Fruit fly (Drosophila melanogaster) whole organism, embryonic: ENCODE measurements around the gene CG34417.
A peak's percentile ranks its signal among the peaks of the same experiment; 100 is the strongest.

Experiments
- Awh ChIP-seq: fragments of 200-800 bp; sonication (Bioruptor generic); IDR thresholded peaks from 2 replicates; pipeline ENCODE4, ENCODE4 v1.3.6; 2022; ENCODE audit warnings: missing biosample characterization, missing genetic modification characterization
- CG10431 ChIP-seq: fragments of 200-800 bp; sonication (Bioruptor generic); optimal IDR thresholded peaks from 3 replicates; lab custom pipeline; 2018; ENCODE audit warnings: missing biosample characterization, mild to moderate bottlenecking, missing genetic modification characterization
- CG11560 ChIP-seq: fragments of 200-800 bp; sonication (Bioruptor generic); IDR thresholded peaks from 3 replicates; pipeline ENCODE4 v1.3.6; 2022; ENCODE audit warnings: missing biosample characterization, missing genetic modification characterization
- CG12659 ChIP-seq: fragments of 200-800 bp; sonication (Bioruptor generic); optimal IDR thresholded peaks from 3 replicates; lab custom pipeline; 2017; ENCODE audit warnings: mild to moderate bottlenecking, missing biosample characterization, missing genetic modification reagents, missing genetic modification characterization
- CG15011 ChIP-seq: fragments of 200-800 bp; sonication (Bioruptor generic); optimal IDR thresholded peaks from 3 replicates; lab custom pipeline; 2018; ENCODE audit warnings: missing biosample characterization, mild to moderate bottlenecking, missing genetic modification characterization
- CG1529 ChIP-seq: fragments of 200-800 bp; sonication (Bioruptor generic); optimal IDR thresholded peaks from 3 replicates; lab custom pipeline; 2018; ENCODE audit warnings: missing biosample characterization, missing genetic modification characterization
- CG15696 ChIP-seq: fragments of 200-800 bp; sonication (Bioruptor generic); optimal IDR thresholded peaks from 2 replicates; lab custom pipeline; 2019; ENCODE audit warnings: missing biosample characterization, mild to moderate bottlenecking, missing genetic modification characterization, moderate library complexity
- CG16779 ChIP-seq: fragments of 200-800 bp; sonication (Bioruptor generic); IDR thresholded peaks from 2 replicates; pipeline ENCODE4 v1.3.6; 2022; ENCODE audit warnings: missing biosample characterization, missing genetic modification characterization
- CG2116 ChIP-seq: fragments of 200-800 bp; sonication (Bioruptor generic); optimal IDR thresholded peaks from 3 replicates; lab custom pipeline; 2018; ENCODE audit warnings: missing biosample characterization, mild to moderate bottlenecking, missing genetic modification characterization
- CG2199 ChIP-seq: fragments of 200-800 bp; sonication (Bioruptor generic); IDR thresholded peaks from 3 replicates; pipeline ENCODE4 v1.3.6; 2022; ENCODE audit warnings: missing biosample characterization, missing genetic modification characterization
- CG32772 ChIP-seq: fragments of 200-800 bp; sonication (Bioruptor generic); IDR thresholded peaks from 2 replicates; pipeline ENCODE4 v1.3.6; 2022; ENCODE audit warnings: missing biosample characterization, missing genetic modification characterization
- CG34422 ChIP-seq: fragments of 200-800 bp; sonication (Bioruptor generic); IDR thresholded peaks from 3 replicates; pipeline ENCODE4 v1.3.6; 2022; ENCODE audit warnings: missing biosample characterization, missing genetic modification characterization
- CG6254 ChIP-seq: fragments of 200-800 bp; sonication (Bioruptor generic); optimal IDR thresholded peaks from 3 replicates; lab custom pipeline; 2017; ENCODE audit warnings: mild to moderate bottlenecking, missing biosample characterization, missing genetic modification reagents, missing genetic modification characterization
- CG7963 ChIP-seq: fragments of 200-800 bp; sonication (Bioruptor generic); IDR thresholded peaks from 3 replicates; pipeline ENCODE4 v1.3.6; 2022; ENCODE audit warnings: missing biosample characterization, missing genetic modification characterization; ENCODE audit not compliant: partially characterized antibody
- CG7987 ChIP-seq: fragments of 200-800 bp; sonication (Bioruptor generic); optimal IDR thresholded peaks from 2 replicates; lab custom pipeline; 2018; ENCODE audit warnings: missing biosample characterization, mild to moderate bottlenecking, missing genetic modification characterization, moderate library complexity
- CG9817 ChIP-seq: fragments of 200-800 bp; sonication (Bioruptor generic); optimal IDR thresholded peaks from 2 replicates; lab custom pipeline; 2018; ENCODE audit warnings: missing biosample characterization, mild to moderate bottlenecking, missing genetic modification characterization, moderate library complexity
- CoRest ChIP-seq: fragments of 200-800 bp; sonication (Bioruptor generic); optimal IDR thresholded peaks from 3 replicates; lab custom pipeline; 2018; ENCODE audit warnings: missing biosample characterization, mild to moderate bottlenecking, missing genetic modification characterization, moderate library complexity
- D19A ChIP-seq: fragments of 200-800 bp; optimal IDR thresholded peaks from 3 replicates; lab custom pipeline; 2019; ENCODE audit warnings: missing biosample characterization, mild to moderate bottlenecking, missing genetic modification characterization, moderate library complexity
- Deaf1 ChIP-seq: fragments of 200-800 bp; optimal IDR thresholded peaks from 3 replicates; lab custom pipeline; 2019; ENCODE audit warnings: missing biosample characterization, mild to moderate bottlenecking, missing genetic modification characterization, moderate library complexity
- Dll ChIP-seq: fragments of 200-800 bp; sonication (Bioruptor generic); IDR thresholded peaks from 4 replicates; pipeline ENCODE4 v1.3.6; 2022; ENCODE audit warnings: missing biosample characterization, missing genetic modification characterization; ENCODE audit not compliant: partially characterized antibody
- E2f1 ChIP-seq: fragments of 200-800 bp; sonication (Bioruptor generic); IDR thresholded peaks from 2 replicates; pipeline ENCODE4 v1.3.6; 2022; ENCODE audit warnings: missing biosample characterization, missing genetic modification characterization
- E2f2 ChIP-seq: fragments of 200-800 bp; sonication (Bioruptor generic); IDR thresholded peaks from 2 replicates; pipeline ENCODE4 v1.3.6; 2022; ENCODE audit warnings: missing biosample characterization, missing genetic modification characterization
- Gug ChIP-seq: fragments of 200-800 bp; sonication (Bioruptor generic); IDR thresholded peaks from 4 replicates; pipeline ENCODE4 v1.3.6; 2022; ENCODE audit warnings: missing biosample characterization, missing genetic modification characterization
- HLHmδ ChIP-seq: fragments of 200-800 bp; sonication (Bioruptor generic); optimal IDR thresholded peaks from 2 replicates; lab custom pipeline; 2018; ENCODE audit warnings: missing biosample characterization, mild to moderate bottlenecking, missing genetic modification characterization, moderate library complexity
- Hey ChIP-seq: fragments of 200-800 bp; sonication (Bioruptor generic); optimal IDR thresholded peaks from 3 replicates; lab custom pipeline; 2018; ENCODE audit warnings: missing biosample characterization, mild to moderate bottlenecking, missing genetic modification characterization
- Hmx ChIP-seq: fragments of 200-800 bp; sonication (Bioruptor generic); optimal IDR thresholded peaks from 2 replicates; lab custom pipeline; 2016; ENCODE audit warnings: missing biosample characterization, missing genetic modification characterization
- Hsf ChIP-seq: fragments of 200-800 bp; sonication (Bioruptor generic); optimal IDR thresholded peaks from 3 replicates; lab custom pipeline; 2016; ENCODE audit warnings: missing biosample characterization, missing genetic modification characterization
- Jarid2 ChIP-seq: fragments of 200-800 bp; sonication (Bioruptor generic); optimal IDR thresholded peaks from 3 replicates; lab custom pipeline; 2017; ENCODE audit warnings: mild to moderate bottlenecking, missing biosample characterization, missing genetic modification reagents, missing genetic modification characterization
- NC2α ChIP-seq: fragments of 200-800 bp; sonication (Bioruptor generic); optimal IDR thresholded peaks from 2 replicates; lab custom pipeline; 2016; ENCODE audit warnings: missing biosample characterization, missing genetic modification characterization
- NK7.1 ChIP-seq: fragments of 200-800 bp; sonication (Bioruptor generic); optimal IDR thresholded peaks from 3 replicates; lab custom pipeline; 2016; ENCODE audit warnings: missing biosample characterization, missing genetic modification characterization
- Poxn ChIP-seq: fragments of 200-800 bp; sonication (Bioruptor generic); IDR thresholded peaks from 2 replicates; pipeline ENCODE4 v1.3.6; 2022; ENCODE audit warnings: missing biosample characterization, missing genetic modification characterization
- Ravus ChIP-seq: fragments of 200-800 bp; sonication (Bioruptor generic); IDR thresholded peaks from 2 replicates; pipeline ENCODE4 v1.3.6; 2022; ENCODE audit warnings: missing biosample characterization, missing genetic modification characterization
- Sin3A ChIP-seq: fragments of >200 bp; optimal IDR thresholded peaks from 2 replicates; lab custom pipeline; 2018
- YL-1 ChIP-seq: fragments of 200-800 bp; sonication (Bioruptor generic); optimal IDR thresholded peaks from 3 replicates; lab custom pipeline; 2017; ENCODE audit warnings: missing biosample characterization, mild to moderate bottlenecking, missing genetic modification characterization
- ab ChIP-seq: fragments of 200-800 bp; sonication (Bioruptor generic); optimal IDR thresholded peaks from 2 replicates; lab custom pipeline; 2016; ENCODE audit warnings: missing biosample characterization, missing genetic modification characterization
- ase ChIP-seq: fragments of 200-800 bp; sonication (Bioruptor generic); IDR thresholded peaks from 3 replicates; pipeline ENCODE4 v1.3.6; 2022; ENCODE audit warnings: missing biosample characterization, missing genetic modification characterization
- ash1 ChIP-seq: fragments of 200-800 bp; sonication (Bioruptor generic); optimal IDR thresholded peaks from 2 replicates; lab custom pipeline; 2018; ENCODE audit warnings: missing biosample characterization, mild to moderate bottlenecking, missing genetic modification characterization
- crc ChIP-seq: fragments of 200-800 bp; sonication (Bioruptor generic); optimal IDR thresholded peaks from 2 replicates; lab custom pipeline; 2016; ENCODE audit warnings: missing biosample characterization, missing genetic modification characterization
- exex ChIP-seq: fragments of 200-800 bp; sonication (Bioruptor generic); optimal IDR thresholded peaks from 4 replicates; lab custom pipeline; 2018; ENCODE audit warnings: missing biosample characterization, mild to moderate bottlenecking, missing genetic modification characterization, moderate library complexity
- jigr1 ChIP-seq: fragments of 200-800 bp; sonication (Bioruptor generic); IDR thresholded peaks from 3 replicates; pipeline ENCODE4 v1.3.6; 2022; ENCODE audit warnings: missing biosample characterization, missing genetic modification characterization
- jumu ChIP-seq: fragments of 200-800 bp; sonication (Bioruptor generic); optimal IDR thresholded peaks from 3 replicates; lab custom pipeline; 2016; ENCODE audit warnings: missing biosample characterization, missing genetic modification characterization
- lola ChIP-seq, 3 experiments: fragments of >200 bp in 2 of 3; fragments of 200-800 bp in 1 of 3; sonication (Bioruptor generic) in 1 of 3; optimal IDR thresholded peaks; 2 replicates each; lab custom pipeline; 2017 to 2019; ENCODE audit warnings: missing biosample characterization in 3 of 3, missing genetic modification characterization in 3 of 3, mild to moderate bottlenecking in 1 of 3, moderate library complexity in 1 of 3
- pita ChIP-seq: fragments of 200-800 bp; sonication (Bioruptor generic); optimal IDR thresholded peaks from 2 replicates; lab custom pipeline; 2017; ENCODE audit warnings: missing biosample characterization, mild to moderate bottlenecking, missing genetic modification characterization
- run ChIP-seq: fragments of 200-800 bp; sonication (Bioruptor generic); optimal IDR thresholded peaks from 3 replicates; lab custom pipeline; 2018; ENCODE audit warnings: missing biosample characterization, mild to moderate bottlenecking, missing genetic modification characterization
- sima ChIP-seq: fragments of 200-800 bp; sonication (Bioruptor generic); optimal IDR thresholded peaks from 2 replicates; lab custom pipeline; 2016; ENCODE audit warnings: missing biosample characterization, missing genetic modification characterization
- sob ChIP-seq: fragments of 200-800 bp; sonication (Bioruptor generic); IDR thresholded peaks from 2 replicates; pipeline ENCODE4 v1.3.6; 2022; ENCODE audit warnings: missing biosample characterization, missing genetic modification characterization
- vvl ChIP-seq: fragments of 200-800 bp; sonication (Bioruptor generic); IDR thresholded peaks from 2 replicates; pipeline ENCODE4 v1.3.6; 2022; ENCODE audit warnings: missing biosample characterization, missing genetic modification characterization
- yki ChIP-seq: fragments of >200 bp; optimal IDR thresholded peaks from 3 replicates; lab custom pipeline; 2018
- zf30C ChIP-seq: fragments of 200-800 bp; sonication (Bioruptor generic); optimal IDR thresholded peaks from 3 replicates; lab custom pipeline; 2018; ENCODE audit warnings: missing biosample characterization, mild to moderate bottlenecking, missing genetic modification characterization

Gene CG34417

dm6 chrX:6614266-6614665 is 73.7 kb downstream of the CG34417 start (continued):
- TF ChIP-seq run (tag; lab: Kevin White, UChicago) (peak; percentile 20), D19A (tag; lab: Kevin White, UChicago) (no peak), ase (GFP tag; lab: Robert Waterston, UW) (no peak), vvl (GFP tag; lab: Robert Waterston, UW) (peak; percentile 34; the same call in 1 of the 2 replicates), E2f1 (no peak), Poxn (GFP tag; lab: Robert Waterston, UW) (no peak), lola (GFP tag; optimal IDR thresholded peaks at IDR 0.05; lab: Kevin White, UChicago) (peak in 1 of 3 experiments; percentile 20), E2f2 (no peak), ab (GFP tag; lab: Kevin White, UChicago) (no peak), CG12659 (GFP tag; lab: Kevin White, UChicago) (no peak), CG6254 (GFP tag; lab: Kevin White, UChicago) (peak; percentile 42), HLHmδ (no peak), Hmx (GFP tag; lab: Kevin White, UChicago) (no peak), CoRest (tag; lab: Kevin White, UChicago) (peak; percentile 7), Hsf (no peak), CG7987 (GFP tag; lab: Kevin White, UChicago) (peak; percentile 38), Awh (GFP tag; lab: Robert Waterston, UW) (peak; percentile 37; the same call in 1 of the 2 replicates), Hey (tag; lab: Kevin White, UChicago) (peak; percentile 54), zf30C (GFP tag; lab: Kevin White, UChicago) (no peak), CG7963 (GFP tag; lab: Robert Waterston, UW) (no peak), sima (GFP tag; lab: Kevin White, UChicago) (no peak), CG32772 (GFP tag; lab: Robert Waterston, UW) (no peak), Deaf1 (no peak), CG11560 (no peak), sob (peak; percentile 42; the same call in 1 of the 2 replicates), CG15011 (GFP tag; lab: Kevin White, UChicago) (peak; percentile 55), CG1529 (GFP tag; lab: Kevin White, UChicago) (peak; percentile 30), Ravus (GFP tag; lab: Robert Waterston, UW) (no peak), CG16779 (GFP tag; lab: Robert Waterston, UW) (no peak), Sin3A (lab: Kevin White, UChicago) (no peak), CG2199 (no peak), CG15696 (tag; lab: Kevin White, UChicago) (peak; percentile 71), crc (GFP tag; lab: Kevin White, UChicago) (peak; percentile 5), NK7.1 (GFP tag; lab: Kevin White, UChicago) (no peak), jigr1 (GFP tag; lab: Robert Waterston, UW) (no peak), yki (lab: Kevin White, UChicago) (no peak), pita (no peak), CG9817 (no peak), Jarid2 (GFP tag; lab: Kevin White, UChicago) (peak; percentile 34), Dll (no peak), Gug (GFP tag; lab: Robert Waterston, UW) (no peak), exex (peak; percentile 23), YL-1 (GFP tag; lab: Kevin White, UChicago) (no peak), jumu (no peak), CG10431 (no peak), CG2116 (GFP tag; lab: Kevin White, UChicago) (peak; percentile 31), ash1 (GFP tag; lab: Kevin White, UChicago) (no peak), CG34422 (no peak), NC2α (no peak)
